Worm (Caenorhabditis elegans) whole organism, young adult: Measurements from ENCODE around the gene vha-7.

Experiments used
- C06A6.2 ChIP-seq: fragments of 200-800 bp; sonication (Bioruptor generic); conservative IDR thresholded peaks from 2 replicates; pipeline ENCODE4 v1.3.6; 2022; ENCODE audit warnings: missing genetic modification characterization, missing compliant biosample characterization
- C17E4.6 ChIP-seq: fragments of 200-800 bp; sonication (Bioruptor generic); IDR thresholded peaks from 2 replicates; pipeline ENCODE4 v1.3.6; 2022; ENCODE audit warnings: missing genetic modification reagents, missing genetic modification characterization, missing compliant biosample characterization
- D2030.7 ChIP-seq: fragments of 200-800 bp; sonication (Bioruptor generic); IDR thresholded peaks from 2 replicates; pipeline ENCODE4 v1.3.6; 2022; ENCODE audit warnings: missing genetic modification reagents, missing genetic modification characterization, missing compliant biosample characterization
- F23B12.7 ChIP-seq: sonication (generic microtip); optimal IDR thresholded peaks from 2 replicates; lab custom pipeline; 2017; ENCODE audit warnings: missing genetic modification characterization, mild to moderate bottlenecking, missing compliant biosample characterization, antibody characterized with exemption, moderate library complexity; ENCODE audit not compliant: insufficient read depth
- F39B2.1 ChIP-seq: fragments of 200-800 bp; sonication (Bioruptor generic); IDR thresholded peaks from 2 replicates; pipeline ENCODE4 v1.3.6; 2022; ENCODE audit warnings: missing genetic modification reagents, missing genetic modification characterization, missing compliant biosample characterization
- F49E8.2 ChIP-seq: sonication (generic microtip); optimal IDR thresholded peaks from 3 replicates; lab custom pipeline; 2017; ENCODE audit warnings: missing genetic modification characterization, mild to moderate bottlenecking, missing compliant biosample characterization, antibody characterized with exemption, moderate library complexity; ENCODE audit not compliant: insufficient read depth
- F52B5.7 ChIP-seq: sonication (generic microtip); optimal IDR thresholded peaks from 2 replicates; lab custom pipeline; 2016; ENCODE audit warnings: mild to moderate bottlenecking, missing genetic modification characterization, missing compliant biosample characterization
- F57C9.4 ChIP-seq: sonication (generic microtip); optimal IDR thresholded peaks from 2 replicates; lab custom pipeline; 2017; ENCODE audit warnings: mild to moderate bottlenecking, missing genetic modification characterization, missing compliant biosample characterization
- T07F8.4 ChIP-seq: sonication (generic microtip); optimal IDR thresholded peaks from 2 replicates; lab custom pipeline; 2016; ENCODE audit warnings: mild to moderate bottlenecking, missing genetic modification characterization, moderate library complexity, missing compliant biosample characterization
- akir-1 ChIP-seq: fragments of 200-800 bp; sonication (Bioruptor generic); optimal IDR thresholded peaks from 2 replicates; lab custom pipeline; 2018; ENCODE audit warnings: mild to moderate bottlenecking, missing genetic modification characterization, moderate library complexity, missing compliant biosample characterization
- ama-1 ChIP-seq, 3 experiments: fragments of 150-350 bp in 1 of 3; sonication (generic microtip) in 2 of 3; optimal IDR thresholded peaks; 2 replicates each; lab custom pipeline; 2014 to 2018; ENCODE audit warnings: missing biosample characterization in 2 of 3, missing genetic modification characterization in 2 of 3, missing genetic modification reagents in 2 of 3
- atf-7 ChIP-seq: sonication (generic microtip); optimal IDR thresholded peaks from 2 replicates; lab custom pipeline; 2017; ENCODE audit warnings: mild to moderate bottlenecking, missing genetic modification characterization, missing compliant biosample characterization
- athp-1 ChIP-seq: sonication (generic microtip); optimal IDR thresholded peaks from 2 replicates; lab custom pipeline; 2017; ENCODE audit warnings: mild to moderate bottlenecking, missing genetic modification characterization, missing compliant biosample characterization
- attf-5 ChIP-seq: fragments of 200-800 bp; sonication (Bioruptor generic); optimal IDR thresholded peaks from 2 replicates; lab custom pipeline; 2018; ENCODE audit warnings: mild to moderate bottlenecking, missing genetic modification characterization, missing compliant biosample characterization
- attf-6 ChIP-seq: fragments of 200-800 bp; sonication (Bioruptor generic); IDR thresholded peaks from 2 replicates; pipeline ENCODE4 v1.3.6; 2022; ENCODE audit warnings: missing genetic modification reagents, missing genetic modification characterization, missing compliant biosample characterization
- ceh-100 ChIP-seq: fragments of 200-800 bp; sonication (Bioruptor generic); IDR thresholded peaks from 2 replicates; pipeline ENCODE4 v1.3.6; 2022; ENCODE audit warnings: missing genetic modification reagents, missing genetic modification characterization, missing compliant biosample characterization
- dox-1 ChIP-seq: fragments of 200-800 bp; sonication (Bioruptor generic); IDR thresholded peaks from 2 replicates; pipeline ENCODE4 v1.3.6; 2022; ENCODE audit warnings: missing genetic modification reagents, missing genetic modification characterization, missing compliant biosample characterization
- dpff-1 ChIP-seq: sonication (generic microtip); optimal IDR thresholded peaks from 2 replicates; lab custom pipeline; 2017; ENCODE audit warnings: mild to moderate bottlenecking, missing genetic modification characterization, missing compliant biosample characterization
- ekl-4 ChIP-seq: fragments of 200-800 bp; sonication (Bioruptor generic); IDR thresholded peaks from 2 replicates; pipeline ENCODE4 v1.3.6; 2022; ENCODE audit warnings: missing genetic modification reagents, missing genetic modification characterization, missing compliant biosample characterization
- gei-17 ChIP-seq: fragments of 200-800 bp; sonication (Bioruptor generic); optimal IDR thresholded peaks from 2 replicates; lab custom pipeline; 2018; ENCODE audit warnings: mild to moderate bottlenecking, missing genetic modification characterization, missing compliant biosample characterization
- hlh-12 ChIP-seq: sonication (generic microtip); optimal IDR thresholded peaks from 2 replicates; lab custom pipeline; 2016; ENCODE audit warnings: missing genetic modification characterization, missing compliant biosample characterization
- let-526 ChIP-seq: fragments of 200-800 bp; sonication (Bioruptor generic); IDR thresholded peaks from 2 replicates; pipeline ENCODE4 v1.3.6; 2022; ENCODE audit warnings: missing genetic modification reagents, missing genetic modification characterization, missing compliant biosample characterization
- lin-26 ChIP-seq: fragments of 200-800 bp; sonication (Bioruptor generic); IDR thresholded peaks from 2 replicates; pipeline ENCODE4 v1.3.6; 2022; ENCODE audit warnings: missing genetic modification reagents, missing genetic modification characterization, missing compliant biosample characterization
- lin-40 ChIP-seq: sonication (generic microtip); optimal IDR thresholded peaks from 2 replicates; lab custom pipeline; 2016; ENCODE audit warnings: missing genetic modification characterization, mild to moderate bottlenecking, missing compliant biosample characterization, missing genotype, missing genetic modification reagents
- lir-1 ChIP-seq: fragments of 200-800 bp; sonication (Bioruptor generic); conservative IDR thresholded peaks from 2 replicates; pipeline ENCODE4 v1.3.6; 2022; ENCODE audit warnings: missing genetic modification reagents, missing genetic modification characterization, missing compliant biosample characterization
- madf-10 ChIP-seq: sonication (generic microtip); optimal IDR thresholded peaks from 2 replicates; lab custom pipeline; 2016; ENCODE audit warnings: mild to moderate bottlenecking, missing genetic modification characterization, missing compliant biosample characterization
- madf-3 ChIP-seq: fragments of 200-800 bp; sonication (Bioruptor generic); IDR thresholded peaks from 2 replicates; pipeline ENCODE4 v1.3.6; 2022; ENCODE audit warnings: missing genetic modification reagents, missing genetic modification characterization, missing compliant biosample characterization
- madf-6 ChIP-seq: fragments of 200-800 bp; sonication (Bioruptor generic); IDR thresholded peaks from 2 replicates; pipeline ENCODE4 v1.3.6; 2022; ENCODE audit warnings: missing genetic modification reagents, missing genetic modification characterization, missing compliant biosample characterization
- mel-28 ChIP-seq: sonication (generic microtip); optimal IDR thresholded peaks from 2 replicates; lab custom pipeline; 2016; ENCODE audit warnings: borderline replicate concordance, mild to moderate bottlenecking, missing genetic modification characterization, missing compliant biosample characterization
- mes-4 ChIP-seq: sonication (generic microtip); optimal IDR thresholded peaks from 2 replicates; lab custom pipeline; 2016; ENCODE audit warnings: missing genotype, missing genetic modification characterization, missing compliant biosample characterization
- nfyb-1 ChIP-seq: fragments of 200-800 bp; sonication (Bioruptor generic); IDR thresholded peaks from 2 replicates; pipeline ENCODE4 v1.3.6; 2022; ENCODE audit warnings: missing genetic modification reagents, missing genetic modification characterization, missing compliant biosample characterization
- nhr-120 ChIP-seq: fragments of 200-800 bp; sonication (Bioruptor generic); IDR thresholded peaks from 2 replicates; pipeline ENCODE4 v1.3.6; 2022; ENCODE audit warnings: missing genetic modification characterization, missing compliant biosample characterization
- nhr-27 ChIP-seq: fragments of 200-800 bp; sonication (Bioruptor generic); optimal IDR thresholded peaks from 2 replicates; lab custom pipeline; 2018; ENCODE audit warnings: mild to moderate bottlenecking, missing genetic modification characterization, moderate library complexity, missing compliant biosample characterization
- nhr-80 ChIP-seq: sonication (generic microtip); optimal IDR thresholded peaks from 2 replicates; lab custom pipeline; 2016; ENCODE audit warnings: missing genetic modification characterization, missing compliant biosample characterization
- nhr-90 ChIP-seq: sonication (generic microtip); optimal IDR thresholded peaks from 2 replicates; lab custom pipeline; 2016; ENCODE audit warnings: missing genotype, mild to moderate bottlenecking, missing genetic modification characterization, missing compliant biosample characterization
- pha-4 ChIP-seq: fragments of 150-350 bp; sonication (generic microtip); optimal IDR thresholded peaks from 2 replicates; lab custom pipeline; 2014; ENCODE audit warnings: missing biosample characterization, missing genetic modification reagents, missing genetic modification characterization
- rcor-1 ChIP-seq: fragments of 200-800 bp; sonication (Bioruptor generic); IDR thresholded peaks from 2 replicates; pipeline ENCODE4 v1.3.6; 2022; ENCODE audit warnings: missing genetic modification reagents, missing genetic modification characterization, missing compliant biosample characterization
- repo-1 ChIP-seq: sonication (generic microtip); optimal IDR thresholded peaks from 2 replicates; lab custom pipeline; 2017; ENCODE audit warnings: mild to moderate bottlenecking, missing genetic modification characterization, missing compliant biosample characterization
- snpc-1.3 ChIP-seq: sonication (generic microtip); optimal IDR thresholded peaks from 2 replicates; lab custom pipeline; 2017; ENCODE audit warnings: missing genetic modification characterization, mild to moderate bottlenecking, missing compliant biosample characterization, antibody characterized with exemption, moderate library complexity, missing genotype, missing genetic modification reagents; ENCODE audit not compliant: insufficient read depth
- snpc-3.4 ChIP-seq: sonication (generic microtip); optimal IDR thresholded peaks from 2 replicates; lab custom pipeline; 2017; ENCODE audit warnings: missing genetic modification characterization, mild to moderate bottlenecking, missing compliant biosample characterization, antibody characterized with exemption, moderate library complexity, missing genotype, missing genetic modification reagents
- snpc-4 ChIP-seq, 5 experiments: fragments of 150-350 bp in 1 of 5; sonication (generic microtip) in 4 of 5; optimal IDR thresholded peaks; 2 replicates each; lab custom pipeline; 2014 to 2018; ENCODE audit warnings: missing genetic modification characterization in 5 of 5, missing biosample characterization in 3 of 5, antibody characterized with exemption in 2 of 5, mild to moderate bottlenecking in 2 of 5, missing compliant biosample characterization in 2 of 5, missing genotype in 2 of 5, moderate library complexity in 2 of 5, missing genetic modification reagents in 1 of 5
- somi-1 ChIP-seq: fragments of 200-800 bp; sonication (Bioruptor generic); optimal IDR thresholded peaks from 2 replicates; lab custom pipeline; 2018; ENCODE audit warnings: mild to moderate bottlenecking, missing genetic modification characterization, missing compliant biosample characterization
- unc-130 ChIP-seq: sonication (generic microtip); optimal IDR thresholded peaks from 2 replicates; lab custom pipeline; 2016; ENCODE audit warnings: missing genetic modification reagents, missing genetic modification characterization, missing compliant biosample characterization
- unc-62 ChIP-seq: fragments of 150-350 bp; optimal IDR thresholded peaks from 2 replicates; lab custom pipeline; 2014; ENCODE audit warnings: missing biosample characterization, missing genetic modification reagents, missing genetic modification characterization
- xnd-1 ChIP-seq: sonication (generic microtip); optimal IDR thresholded peaks from 2 replicates; lab custom pipeline; 2016; ENCODE audit warnings: missing genotype, missing genetic modification reagents, missing genetic modification characterization, missing compliant biosample characterization
- zim-3 ChIP-seq: sonication (generic microtip); optimal IDR thresholded peaks from 2 replicates; lab custom pipeline; 2017; ENCODE audit warnings: mild to moderate bottlenecking, missing genetic modification characterization, moderate library complexity, missing compliant biosample characterization
- ztf-28 ChIP-seq: fragments of 200-800 bp; sonication (Bioruptor generic); IDR thresholded peaks from 2 replicates; pipeline ENCODE4 v1.3.6; 2022; ENCODE audit warnings: missing genetic modification reagents, missing genetic modification characterization, missing compliant biosample characterization

Gene vha-7

DNA sequence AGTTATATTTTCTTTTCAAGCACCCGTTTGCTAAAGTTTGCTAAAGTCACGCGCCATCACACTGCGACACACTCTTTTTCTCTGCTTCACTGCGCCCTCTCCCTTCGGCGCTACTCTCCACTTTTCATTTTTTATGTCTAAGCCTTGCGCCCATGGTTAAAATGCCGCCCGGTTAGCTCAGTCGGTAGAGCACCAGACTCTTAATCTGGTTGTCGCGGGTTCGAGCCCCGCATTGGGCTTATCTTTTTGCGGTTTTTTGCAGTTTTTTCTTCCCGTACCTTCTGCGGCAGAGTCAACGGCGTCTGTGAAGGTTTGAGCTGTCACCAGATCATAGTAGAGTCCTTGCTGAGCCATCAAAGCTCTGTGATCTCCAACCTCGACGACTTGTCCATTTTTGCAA, 45.7 kb upstream of the vha-7 start (continued):
- TF ChIP-seq C06A6.2 (GFP tag; lab: Robert Waterston, UW), result 0 out of 2 replicates have a peak, but pooled peaks have one; percentile 35
- TF ChIP-seq somi-1 (GFP tag; lab: Kevin White, UChicago), result peak; percentile 72
- peak; percentile 78 for TF ChIP-seq snpc-4 (GFP tag; optimal IDR thresholded peaks at IDR 0.05; lab: Kevin White, UChicago)
- peak in 3 of 4 experiments; percentile 53 to 84 (median 84) for TF ChIP-seq snpc-4 (tag; optimal IDR thresholded peaks at IDR 0.05; lab: Kevin White, UChicago)
- no peak for TF ChIP-seq xnd-1 (tag; lab: Kevin White, UChicago)
- TF ChIP-seq athp-1 (tag; lab: Kevin White, UChicago), result peak; percentile 59
- TF ChIP-seq ekl-4 (GFP tag; lab: Robert Waterston, UW), result peak; percentile 68
- TF ChIP-seq ceh-100, result peak; percentile 60
- TF ChIP-seq F23B12.7, result peak; percentile 89
- peak; percentile 86 for TF ChIP-seq dox-1 (GFP tag; lab: Robert Waterston, UW)
- peak; percentile 52 for TF ChIP-seq atf-7 (tag; lab: Kevin White, UChicago)
- peak; percentile 4 for TF ChIP-seq gei-17 (GFP tag; lab: Kevin White, UChicago)
- no peak for TF ChIP-seq ama-1 (optimal IDR thresholded peaks at IDR 0.05; lab: Kevin White, UChicago)
- TF ChIP-seq ama-1 (GFP tag; optimal IDR thresholded peaks at IDR 0.05; lab: Kevin White, UChicago), result peak; percentile 68 to 88
- TF ChIP-seq ztf-28 (GFP tag; lab: Robert Waterston, UW), result peak; percentile 89
- TF ChIP-seq mel-28 (tag; lab: Kevin White, UChicago), result peak; percentile 11
- TF ChIP-seq snpc-3.4 (tag; lab: Kevin White, UChicago), result peak; percentile 40
- peak; percentile 45 for TF ChIP-seq D2030.7
- TF ChIP-seq madf-10, result peak; percentile 81
- no peak for TF ChIP-seq lir-1 (GFP tag; lab: Robert Waterston, UW)
- peak; percentile 89 for TF ChIP-seq lin-26
- peak; percentile 19 for TF ChIP-seq akir-1 (GFP tag; lab: Kevin White, UChicago)
- TF ChIP-seq nhr-120 (GFP tag; lab: Robert Waterston, UW), result no peak
- peak; percentile 18 for TF ChIP-seq mes-4
- TF ChIP-seq snpc-1.3, result no peak
- peak; percentile 83 for TF ChIP-seq nfyb-1 (GFP tag; lab: Robert Waterston, UW)
- TF ChIP-seq attf-5, result peak; percentile 76
- TF ChIP-seq madf-3 (GFP tag; lab: Robert Waterston, UW), result peak; percentile 57; the same call in 1 of the 2 replicates
- peak; percentile 76 for TF ChIP-seq zim-3 (tag; lab: Kevin White, UChicago)
- TF ChIP-seq let-526, result 0 out of 2 replicates have a peak, but pooled peaks have one; percentile 44
- peak; percentile 18 for TF ChIP-seq repo-1 (tag; lab: Kevin White, UChicago)
- no peak for TF ChIP-seq unc-62 (GFP tag; lab: Kevin White, UChicago)
- no peak for TF ChIP-seq F39B2.1 (GFP tag; lab: Robert Waterston, UW)
- peak; percentile 50 for TF ChIP-seq unc-130 (GFP tag; lab: Kevin White, UChicago)
- TF ChIP-seq nhr-80 (tag; lab: Kevin White, UChicago), result peak; percentile 55
- TF ChIP-seq F57C9.4 (tag; lab: Kevin White, UChicago), result no peak
- peak; percentile 1 for TF ChIP-seq hlh-12
- 0 out of 2 replicates have a peak, but pooled peaks have one; percentile 20 for TF ChIP-seq rcor-1
- no peak for TF ChIP-seq pha-4
- peak; percentile 78 for TF ChIP-seq nhr-90 (tag; lab: Kevin White, UChicago)
- peak; percentile 47; the same call in 1 of the 2 replicates for TF ChIP-seq madf-6 (GFP tag; lab: Robert Waterston, UW)
- TF ChIP-seq attf-6 (GFP tag; lab: Robert Waterston, UW), result peak; percentile 66; the same call in 1 of the 2 replicates
- peak; percentile 69 for TF ChIP-seq lin-40
- TF ChIP-seq T07F8.4 (tag; lab: Kevin White, UChicago), result peak; percentile 77
- TF ChIP-seq F52B5.7 (tag; lab: Kevin White, UChicago), result peak; percentile 48
- TF ChIP-seq F49E8.2, result peak; percentile 2
- no peak for TF ChIP-seq C17E4.6
- TF ChIP-seq dpff-1 (tag; lab: Kevin White, UChicago), result no peak
- peak; percentile 17 for TF ChIP-seq nhr-27
